Fruit fly (Drosophila melanogaster) whole organism, embryonic: ENCODE results near the gene Cpr62Bc.

Experiments
- B-H1 ChIP-seq: fragments of 200-800 bp; sonication (Bioruptor generic); IDR thresholded peaks from 3 replicates; pipeline ENCODE4 v1.3.6; 2022; ENCODE audit warnings: missing biosample characterization, missing genetic modification characterization
- Bgb ChIP-seq: fragments of 200-800 bp; sonication (Bioruptor generic); IDR thresholded peaks from 2 replicates; pipeline ENCODE4 v1.3.6; 2022; ENCODE audit warnings: missing biosample characterization, missing genetic modification characterization; ENCODE audit not compliant: partially characterized antibody
- Blimp-1 ChIP-seq: fragments of 200-800 bp; sonication (Bioruptor generic); optimal IDR thresholded peaks from 3 replicates; lab custom pipeline; 2018; ENCODE audit warnings: missing biosample characterization, missing genetic modification characterization, mild to moderate bottlenecking, moderate library complexity, missing genetic modification reagents
- CG10654 ChIP-seq: fragments of 200-800 bp; sonication (Bioruptor generic); optimal IDR thresholded peaks from 2 replicates; lab custom pipeline; 2016; ENCODE audit warnings: missing biosample characterization, missing genetic modification characterization
- CG10979 ChIP-seq: fragments of 200-800 bp; sonication (Bioruptor generic); optimal IDR thresholded peaks from 2 replicates; lab custom pipeline; 2018; ENCODE audit warnings: missing biosample characterization, mild to moderate bottlenecking, missing genetic modification characterization, moderate library complexity
- CG11247 ChIP-seq: fragments of 200-800 bp; sonication (Bioruptor generic); IDR thresholded peaks from 2 replicates; pipeline ENCODE4 v1.3.6; 2022; ENCODE audit warnings: missing biosample characterization, missing genetic modification characterization
- CG11456 ChIP-seq: fragments of 200-800 bp; sonication (Bioruptor generic); IDR thresholded peaks from 3 replicates; pipeline ENCODE4 v1.3.6; 2022; ENCODE audit warnings: missing biosample characterization, missing genetic modification characterization
- CG12391 ChIP-seq: fragments of 200-800 bp; sonication (Bioruptor generic); optimal IDR thresholded peaks from 3 replicates; lab custom pipeline; 2018; ENCODE audit warnings: missing biosample characterization, mild to moderate bottlenecking, missing genetic modification characterization, moderate library complexity
- CG13894 ChIP-seq: fragments of 200-800 bp; sonication (Bioruptor generic); optimal IDR thresholded peaks from 3 replicates; lab custom pipeline; 2018; ENCODE audit warnings: missing biosample characterization, mild to moderate bottlenecking, missing genetic modification characterization, moderate library complexity
- CG15514 ChIP-seq: fragments of 200-800 bp; sonication (Bioruptor generic); optimal IDR thresholded peaks from 3 replicates; lab custom pipeline; 2017; ENCODE audit warnings: missing biosample characterization, missing genetic modification characterization, mild to moderate bottlenecking, moderate library complexity, missing genetic modification reagents
- CG17359 ChIP-seq: fragments of 200-800 bp; sonication (Bioruptor generic); optimal IDR thresholded peaks from 3 replicates; lab custom pipeline; 2018; ENCODE audit warnings: missing biosample characterization, mild to moderate bottlenecking, missing genetic modification characterization, moderate library complexity
- CG2889 ChIP-seq: fragments of 200-800 bp; sonication (Bioruptor generic); IDR thresholded peaks from 3 replicates; pipeline ENCODE4 v1.3.6; 2022; ENCODE audit warnings: missing biosample characterization, missing genetic modification characterization
- CG31388 ChIP-seq: fragments of 200-800 bp; sonication (Bioruptor generic); optimal IDR thresholded peaks from 2 replicates; lab custom pipeline; 2016; ENCODE audit warnings: missing biosample characterization, missing genetic modification characterization
- CG3281 ChIP-seq: fragments of 200-800 bp; sonication (Bioruptor generic); optimal IDR thresholded peaks from 3 replicates; lab custom pipeline; 2017; ENCODE audit warnings: missing biosample characterization, mild to moderate bottlenecking, missing genetic modification characterization
- CG7556 ChIP-seq: fragments of 200-800 bp; sonication (Bioruptor generic); optimal IDR thresholded peaks from 2 replicates; lab custom pipeline; 2017; ENCODE audit warnings: missing biosample characterization, mild to moderate bottlenecking, missing genetic modification characterization
- CG7839 ChIP-seq: fragments of 200-800 bp; sonication (Bioruptor generic); optimal IDR thresholded peaks from 3 replicates; lab custom pipeline; 2018; ENCODE audit warnings: missing biosample characterization, mild to moderate bottlenecking, missing genetic modification characterization, moderate library complexity
- CG9215 ChIP-seq: fragments of 200-800 bp; sonication (Bioruptor generic); IDR thresholded peaks from 2 replicates; pipeline ENCODE4 v1.3.6; 2022; ENCODE audit warnings: missing biosample characterization, missing genetic modification characterization
- E2f2 ChIP-seq: fragments of 200-800 bp; sonication (Bioruptor generic); IDR thresholded peaks from 2 replicates; pipeline ENCODE4 v1.3.6; 2022; ENCODE audit warnings: missing biosample characterization, missing genetic modification characterization
- HLH3B ChIP-seq: fragments of 200-800 bp; sonication (Bioruptor generic); IDR thresholded peaks from 2 replicates; pipeline ENCODE4 v1.3.6; 2022; ENCODE audit warnings: missing biosample characterization, missing genetic modification characterization
- Hr51 ChIP-seq, 2 experiments: fragments of 200-800 bp; sonication (Bioruptor generic); optimal IDR thresholded peaks; 2 replicates in 1 of 2; 3 replicates in 1 of 2; lab custom pipeline; 2016 to 2018; ENCODE audit warnings: missing biosample characterization in 2 of 2, missing genetic modification characterization in 2 of 2, mild to moderate bottlenecking in 1 of 2, moderate library complexity in 1 of 2
- Lim3 ChIP-seq: fragments of 200-800 bp; sonication (Bioruptor generic); IDR thresholded peaks from 2 replicates; pipeline ENCODE4 v1.3.6; 2022; ENCODE audit warnings: missing biosample characterization, missing genetic modification characterization
- MBD-R2 ChIP-seq: fragments of 200-800 bp; sonication (Bioruptor generic); IDR thresholded peaks from 2 replicates; pipeline ENCODE4 v1.3.6; 2022; ENCODE audit warnings: missing biosample characterization, missing genetic modification characterization
- Med ChIP-seq: fragments of 200-800 bp; sonication (Bioruptor generic); peaks from one replicate; lab custom pipeline; 2016; ENCODE audit warnings: missing biosample characterization, missing genetic modification characterization, mild to moderate bottlenecking, inconsistent platforms, moderate library complexity
- Myb ChIP-seq: fragments of 200-800 bp; sonication (Bioruptor generic); optimal IDR thresholded peaks from 2 replicates; lab custom pipeline; 2016; ENCODE audit warnings: missing biosample characterization, missing genetic modification characterization
- Nf-YA ChIP-seq: fragments of 200-800 bp; sonication (Bioruptor generic); IDR thresholded peaks from 2 replicates; pipeline ENCODE4 v1.3.6; 2022; ENCODE audit warnings: missing biosample characterization, missing genetic modification characterization
- Poxn ChIP-seq: fragments of 200-800 bp; sonication (Bioruptor generic); IDR thresholded peaks from 2 replicates; pipeline ENCODE4 v1.3.6; 2022; ENCODE audit warnings: missing biosample characterization, missing genetic modification characterization
- amos ChIP-seq: fragments of 200-800 bp; sonication (Bioruptor generic); IDR thresholded peaks from 2 replicates; pipeline ENCODE4 v1.3.6; 2022; ENCODE audit warnings: missing biosample characterization, missing genetic modification characterization; ENCODE audit not compliant: partially characterized antibody
- chif ChIP-seq, 2 experiments: fragments of 200-800 bp; sonication (Bioruptor generic); optimal IDR thresholded peaks; 3 replicates each; lab custom pipeline; 2016; ENCODE audit warnings: missing biosample characterization in 2 of 2, missing genetic modification characterization in 2 of 2
- crol ChIP-seq: fragments of 200-800 bp; sonication (Bioruptor generic); IDR thresholded peaks from 2 replicates; pipeline ENCODE4 v1.3.6; 2022; ENCODE audit warnings: missing biosample characterization, missing genetic modification characterization
- dan ChIP-seq: fragments of 200-800 bp; sonication (Bioruptor generic); IDR thresholded peaks from 2 replicates; pipeline ENCODE4 v1.3.6; 2022; ENCODE audit warnings: missing biosample characterization, missing genetic modification characterization
- dysf ChIP-seq: fragments of 200-800 bp; sonication (Bioruptor generic); IDR thresholded peaks from 3 replicates; pipeline ENCODE4 v1.3.6; 2022; ENCODE audit warnings: missing biosample characterization, missing genetic modification characterization
- fd102C ChIP-seq: fragments of 200-800 bp; sonication (Bioruptor generic); optimal IDR thresholded peaks from 2 replicates; lab custom pipeline; 2018; ENCODE audit warnings: missing biosample characterization, mild to moderate bottlenecking, missing genetic modification characterization, moderate library complexity
- gem ChIP-seq: fragments of 200-800 bp; sonication (Bioruptor generic); optimal IDR thresholded peaks from 2 replicates; lab custom pipeline; 2019; ENCODE audit warnings: missing biosample characterization, mild to moderate bottlenecking, missing genetic modification characterization, moderate library complexity
- grau ChIP-seq: fragments of 200-800 bp; optimal IDR thresholded peaks from 3 replicates; lab custom pipeline; 2019; ENCODE audit warnings: missing biosample characterization, mild to moderate bottlenecking, missing genetic modification characterization, moderate library complexity
- grn ChIP-seq: fragments of 200-800 bp; sonication (Bioruptor generic); optimal IDR thresholded peaks from 3 replicates; lab custom pipeline; 2017; ENCODE audit warnings: missing biosample characterization, missing genetic modification characterization
- hkb ChIP-seq, 2 experiments: fragments of 200-800 bp in 1 of 2; fragments of >200 bp in 1 of 2; sonication (Bioruptor generic) in 1 of 2; IDR thresholded peaks in 1 of 2; optimal IDR thresholded peaks in 1 of 2; 2 replicates each; pipeline versions ENCODE4 v1.3.6 to Lab custom; 2017 to 2022; ENCODE audit warnings: missing biosample characterization in 1 of 2, missing genetic modification characterization in 1 of 2
- ind ChIP-seq: fragments of 200-800 bp; sonication (Bioruptor generic); optimal IDR thresholded peaks from 3 replicates; lab custom pipeline; 2016; ENCODE audit warnings: missing biosample characterization, missing genetic modification characterization
- luna ChIP-seq: fragments of 200-800 bp; sonication (Bioruptor generic); optimal IDR thresholded peaks from 2 replicates; lab custom pipeline; 2016; ENCODE audit warnings: missing biosample characterization, missing genetic modification characterization
- org-1 ChIP-seq: fragments of 200-800 bp; sonication (Bioruptor generic); optimal IDR thresholded peaks from 2 replicates; lab custom pipeline; 2017; ENCODE audit warnings: missing biosample characterization, missing genetic modification characterization
- pan ChIP-seq, 4 experiments: fragments of >200 bp in 3 of 4; fragments of 200-800 bp in 1 of 4; sonication (Bioruptor generic) in 1 of 4; optimal IDR thresholded peaks in 3 of 4; IDR thresholded peaks in 1 of 4; 2 replicates each; pipeline versions ENCODE4 v1.3.6 to Lab custom; 2017 to 2022; ENCODE audit warnings: missing biosample characterization in 2 of 4, missing genetic modification characterization in 2 of 4, mixed read lengths in 1 of 4
- pzg ChIP-seq: fragments of 200-800 bp; sonication (Bioruptor generic); optimal IDR thresholded peaks from 3 replicates; lab custom pipeline; 2018; ENCODE audit warnings: missing biosample characterization, mild to moderate bottlenecking, missing genetic modification characterization, moderate library complexity
- rib ChIP-seq: fragments of 200-800 bp; sonication (Bioruptor generic); IDR thresholded peaks from 2 replicates; pipeline ENCODE4 v1.3.6; 2022; ENCODE audit warnings: missing biosample characterization, missing genetic modification characterization
- sd ChIP-seq: fragments of 200-800 bp; sonication (Bioruptor generic); optimal IDR thresholded peaks from 3 replicates; lab custom pipeline; 2018; ENCODE audit warnings: missing biosample characterization, mild to moderate bottlenecking, missing genetic modification characterization, moderate library complexity
- shn ChIP-seq: fragments of 200-800 bp; sonication (Bioruptor generic); optimal IDR thresholded peaks from 3 replicates; lab custom pipeline; 2016; ENCODE audit warnings: missing biosample characterization, missing genetic modification characterization
- wdn ChIP-seq: fragments of 200-800 bp; sonication (Bioruptor generic); IDR thresholded peaks from 2 replicates; pipeline ENCODE4 v1.3.6; 2022; ENCODE audit warnings: missing biosample characterization, missing genetic modification characterization
- zen2 ChIP-seq: fragments of 200-800 bp; sonication (Bioruptor generic); IDR thresholded peaks from 3 replicates; pipeline ENCODE4 v1.3.6; 2022; ENCODE audit warnings: missing biosample characterization, missing genetic modification characterization; ENCODE audit not compliant: partially characterized antibody

Gene Cpr62Bc

dm6 chr3L:1866021-1866811 is 24.3 kb upstream of the Cpr62Bc start (continued):
- TF ChIP-seq grau (tag; lab: Kevin White, UChicago) (no peak), org-1 (GFP tag; lab: Kevin White, UChicago) (no peak), chif (GFP tag; optimal IDR thresholded peaks at IDR 0.05; lab: Kevin White, UChicago) (no peak), pzg (GFP tag; lab: Kevin White, UChicago) (no peak), dysf (GFP tag; lab: Robert Waterston, UW) (0 out of 3 replicates have a peak, but pooled peaks have one; percentile 30), shn (GFP tag; lab: Kevin White, UChicago) (no peak), Poxn (GFP tag; lab: Robert Waterston, UW) (no peak), CG12391 (tag; lab: Kevin White, UChicago) (no peak), CG17359 (no peak), crol (GFP tag; lab: Robert Waterston, UW) (peak; percentile 59), amos (GFP tag; lab: Robert Waterston, UW) (no peak), CG15514 (GFP tag; lab: Kevin White, UChicago) (no peak), HLH3B (GFP tag; lab: Robert Waterston, UW) (no peak), grn (GFP tag; lab: Kevin White, UChicago) (peak; percentile 25), dan (GFP tag; lab: Robert Waterston, UW) (no peak), MBD-R2 (GFP tag; lab: Robert Waterston, UW) (no peak), CG11456 (no peak), rib (peak; percentile 35; the same call in 1 of the 2 replicates), Nf-YA (GFP tag; lab: Robert Waterston, UW) (0 out of 2 replicates have a peak, but pooled peaks have one; percentile 19), Bgb (GFP tag; lab: Robert Waterston, UW) (0 out of 2 replicates have a peak, but pooled peaks have one; percentile 9), CG13894 (tag; lab: Kevin White, UChicago) (peak; percentile 14), CG10979 (tag; lab: Kevin White, UChicago) (no peak), Lim3 (GFP tag; lab: Robert Waterston, UW) (no peak), Blimp-1 (GFP tag; lab: Kevin White, UChicago) (no peak), CG31388 (GFP tag; lab: Kevin White, UChicago) (no peak), CG9215 (GFP tag; lab: Robert Waterston, UW) (no peak), CG7839 (tag; lab: Kevin White, UChicago) (no peak), zen2 (GFP tag; lab: Robert Waterston, UW) (no peak), fd102C (GFP tag; lab: Kevin White, UChicago) (no peak), Med (peak; percentile 47), pan (optimal IDR thresholded peaks at IDR 0.05; lab: Kevin White, UChicago) (no peak), pan (GFP tag; optimal IDR thresholded peaks at IDR 0.05 in 1 of 2, IDR thresholded peaks at IDR 0.05 in 1 of 2) (peak in 1 of 2 experiments; percentile 16), sd (tag; lab: Kevin White, UChicago) (peak; percentile 64)

dm6 chr3L:1865121-1865727 is 23.3 kb upstream of the Cpr62Bc start, which contains the start of the genes HBS1 and CG12025:
HBS1 (minus strand) TSS chr3L:1865240.
CG12025 (plus strand) TSS chr3L:1865430.
- TF ChIP-seq CG2889 (GFP tag; lab: Robert Waterston, UW) = 0 out of 3 replicates have a peak, but pooled peaks have one; percentile 26
- peak; percentile 64 for TF ChIP-seq ind
- peak; percentile 88 for TF ChIP-seq Med
- TF ChIP-seq luna = no peak
- no peak for TF ChIP-seq B-H1
- TF ChIP-seq Myb = peak; percentile 46
- TF ChIP-seq sd (tag; lab: Kevin White, UChicago) = peak; percentile 53
- TF ChIP-seq CG11247 (GFP tag; lab: Robert Waterston, UW) = peak; percentile 49; the same call in 1 of the 2 replicates
- TF ChIP-seq Hr51 (GFP tag; optimal IDR thresholded peaks at IDR 0.05; lab: Kevin White, UChicago) = peak in 1 of 2 experiments; percentile 39
- no peak for TF ChIP-seq wdn (GFP tag; lab: Robert Waterston, UW)
- peak; percentile 21 for TF ChIP-seq CG3281 (GFP tag; lab: Kevin White, UChicago)
- peak; percentile 36; the same call in 1 of the 2 replicates for TF ChIP-seq E2f2 (GFP tag; lab: Robert Waterston, UW)
- TF ChIP-seq CG10654 (GFP tag; lab: Kevin White, UChicago) = no peak
- no peak for TF ChIP-seq gem (tag; lab: Kevin White, UChicago)
- peak; percentile 65 for TF ChIP-seq grau (tag; lab: Kevin White, UChicago)
- TF ChIP-seq hkb (optimal IDR thresholded peaks at IDR 0.05; lab: Kevin White, UChicago) = peak; percentile 94
- TF ChIP-seq hkb (GFP tag; IDR thresholded peaks at IDR 0.05; lab: Robert Waterston, UW) = no peak
- no peak for TF ChIP-seq CG7556 (GFP tag; lab: Kevin White, UChicago)
